Fruit fly (Drosophila melanogaster) Kc167 (cell line): ENCODE results near the gene Gclc.

Experiments used
- Myc ChIP-seq: fragments of >200 bp; optimal IDR thresholded peaks from 2 replicates; lab custom pipeline; 2017; ENCODE audit warnings: missing external identifiers
- Sin3A ChIP-seq: fragments of >200 bp; optimal IDR thresholded peaks from 2 replicates; lab custom pipeline; 2018; ENCODE audit warnings: missing external identifiers
- h ChIP-seq: fragments of >200 bp; optimal IDR thresholded peaks from 3 replicates; lab custom pipeline; 2018; ENCODE audit warnings: missing external identifiers
- insv ChIP-seq: fragments of >200 bp; optimal IDR thresholded peaks from 3 replicates; lab custom pipeline; 2018; ENCODE audit warnings: missing external identifiers
- psq ChIP-seq: fragments of >200 bp; optimal IDR thresholded peaks from 2 replicates; lab custom pipeline; 2017; ENCODE audit warnings: missing external identifiers
- ttk ChIP-seq: sonication (Bioruptor generic); optimal IDR thresholded peaks from 2 replicates; lab custom pipeline; 2017; ENCODE audit warnings: missing external identifiers

The Gclc gene

DNA sequence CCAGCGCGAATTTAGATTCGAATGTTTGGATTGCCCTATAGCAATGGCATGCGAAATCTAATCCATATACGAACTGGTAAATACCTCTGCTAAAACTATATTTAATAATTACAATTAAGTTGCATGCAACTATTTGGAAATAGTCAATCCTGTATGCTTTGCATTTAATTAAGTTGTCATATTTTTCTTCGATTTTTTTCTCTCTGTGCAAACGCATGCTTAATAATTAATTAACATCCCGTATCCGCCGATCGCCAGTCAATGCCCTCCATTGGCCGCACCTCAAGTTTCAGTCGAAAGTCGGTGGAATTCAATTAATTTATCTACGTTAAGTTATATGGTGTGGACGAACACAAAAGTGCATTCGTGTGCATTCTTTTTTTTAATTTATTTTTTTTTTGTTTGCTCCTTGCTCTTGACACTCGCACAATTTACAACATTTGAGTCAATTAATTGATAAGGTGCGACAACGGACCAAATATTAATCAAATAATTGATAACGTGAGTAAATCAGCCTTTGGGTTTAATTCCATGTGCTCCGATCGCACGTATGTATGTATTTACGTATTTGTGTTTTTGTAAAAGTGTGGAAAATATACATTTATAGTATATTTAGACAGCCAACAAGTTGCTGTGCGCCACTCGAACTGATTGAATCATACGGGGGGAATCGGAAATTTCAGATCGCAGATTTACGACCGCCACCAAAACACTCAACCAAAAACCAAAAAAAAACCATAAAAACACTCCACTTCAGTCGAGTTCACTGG, 9.5 kb downstream of the Gclc start:
- TF ChIP-seq insv (no peak), Sin3A (lab: Kevin White, UChicago) (no peak), ttk (no peak), psq (no peak)

DNA sequence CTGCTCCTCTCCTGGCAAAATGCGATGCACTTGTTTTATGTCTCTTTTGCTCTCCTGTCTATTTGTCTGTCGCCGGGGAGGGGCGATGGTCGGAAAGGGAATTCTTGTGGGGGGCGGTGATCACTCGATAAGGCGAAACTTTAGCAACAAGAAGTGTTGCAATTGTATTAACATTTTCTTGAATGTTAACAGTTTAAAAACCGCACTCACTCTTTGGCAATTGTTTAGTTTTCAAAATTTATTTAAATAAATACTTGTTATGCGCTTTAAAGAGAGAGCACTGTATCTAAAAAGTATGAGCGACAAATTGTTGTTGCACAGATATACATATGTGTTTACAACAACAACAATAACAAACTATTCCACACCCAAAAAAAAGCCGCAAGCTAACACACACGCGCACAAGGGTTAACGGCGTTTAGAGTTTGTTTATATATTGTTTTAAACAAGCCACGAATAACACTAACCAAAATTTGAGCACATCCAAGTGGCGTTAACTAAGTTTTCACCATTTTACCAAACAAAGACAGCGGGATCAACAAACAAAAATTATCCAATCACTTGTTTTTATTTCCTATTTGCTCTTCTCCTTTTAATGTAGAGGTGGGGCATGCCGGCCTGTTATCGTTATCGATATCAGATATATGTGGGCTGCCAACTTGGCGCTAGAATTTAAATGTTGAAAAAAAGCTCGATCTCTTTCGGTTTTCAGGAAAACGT, 14.3 kb downstream of the Gclc start, which contains the start of gene CG2258:
TSS of gene CG2258 (minus strand) at position 617 of the 720 bp plus-strand sequence.
- TF ChIP-seq ttk (no peak), Myc (lab: Kevin White, UChicago) (no peak), h (lab: Kevin White, UChicago) (no peak), insv (no peak), Sin3A (lab: Kevin White, UChicago) (no peak), psq (no peak)

DNA sequence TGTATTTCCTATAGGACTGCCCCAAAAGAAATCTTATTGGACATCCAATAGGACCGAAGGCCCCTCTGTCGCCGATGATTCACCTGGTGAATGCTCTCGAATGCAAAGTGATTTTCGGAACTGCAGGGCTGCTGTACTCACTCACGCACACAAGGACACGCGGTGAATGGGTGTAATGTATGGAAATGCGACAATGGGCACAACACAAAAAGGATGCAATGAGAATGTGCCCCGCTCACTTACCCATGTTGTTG, 15.2 kb downstream of the Gclc start:
- TF ChIP-seq Myc (lab: Kevin White, UChicago) (no peak), ttk (no peak), psq (no peak), Sin3A (lab: Kevin White, UChicago) (no peak), h (lab: Kevin White, UChicago) (no peak), insv (no peak)

DNA sequence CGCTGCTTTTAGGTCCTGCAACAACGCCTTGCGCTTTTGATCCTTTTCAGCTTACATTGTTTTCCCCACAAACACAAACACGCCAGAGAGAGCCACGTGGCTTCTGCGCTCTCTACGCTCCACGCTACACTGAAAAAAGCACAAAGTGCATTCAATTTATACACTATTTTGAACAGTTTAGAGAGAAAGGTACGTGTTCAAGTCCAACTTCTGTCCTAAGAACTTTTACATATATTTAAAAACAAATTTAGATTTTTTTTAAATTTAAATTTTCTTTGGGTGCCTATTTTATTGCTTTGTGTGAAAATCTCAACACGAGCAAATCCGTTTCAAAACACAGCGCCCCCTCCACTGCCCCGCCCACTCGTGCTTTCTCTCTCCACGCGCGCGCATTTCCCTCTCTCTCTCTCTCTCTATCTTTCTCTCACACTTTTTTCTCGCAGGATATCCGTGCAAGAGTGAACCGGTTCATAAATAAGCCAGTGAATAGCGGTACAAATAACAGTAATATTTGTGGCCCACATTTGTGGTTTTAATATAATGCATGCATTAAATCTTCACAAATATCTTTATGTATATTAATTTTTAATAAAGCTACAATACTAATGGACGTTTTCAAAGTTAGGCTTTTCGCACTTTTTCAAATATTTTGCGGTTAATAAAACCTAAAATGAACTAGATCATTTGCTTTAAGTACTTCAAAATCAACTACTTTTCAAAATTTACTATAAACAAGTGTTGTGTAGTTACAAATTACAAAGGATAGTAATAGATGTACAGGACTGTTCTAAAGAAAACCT, 15.7 kb downstream of the Gclc start:
- no peak for TF ChIP-seq Myc (lab: Kevin White, UChicago)
- no peak for TF ChIP-seq h (lab: Kevin White, UChicago)

DNA sequence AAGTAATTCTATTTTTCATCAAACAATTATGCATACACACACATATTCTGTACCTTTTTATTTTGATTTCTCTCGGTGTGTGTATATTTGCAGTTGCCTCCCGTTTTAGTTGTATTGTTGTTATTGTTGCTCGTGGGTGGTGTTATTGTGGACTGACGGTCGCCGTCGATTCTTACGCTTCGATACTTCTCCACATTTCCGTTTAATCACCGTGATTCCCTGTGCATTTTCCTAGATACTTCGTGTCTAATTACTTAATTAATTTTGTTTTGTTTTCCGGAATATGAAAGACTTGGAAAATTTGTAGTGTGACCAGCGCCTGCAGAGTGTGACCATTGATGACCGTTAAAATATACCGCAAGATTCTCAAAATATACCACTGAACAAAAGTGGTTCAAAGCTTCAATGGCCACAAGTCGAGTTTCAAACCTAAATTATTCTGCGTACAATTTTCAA, 22.2 kb downstream of the Gclc start, which contains the start of gene UbcE2H:
TSS of gene UbcE2H (minus strand) at position 343 of the 456 bp plus-strand sequence.
- TF ChIP-seq h (lab: Kevin White, UChicago) = no peak
- TF ChIP-seq psq = no peak
- TF ChIP-seq insv = no peak
- TF ChIP-seq Myc (lab: Kevin White, UChicago) = no peak
- TF ChIP-seq ttk = no peak
- no peak for TF ChIP-seq Sin3A (lab: Kevin White, UChicago)

DNA sequence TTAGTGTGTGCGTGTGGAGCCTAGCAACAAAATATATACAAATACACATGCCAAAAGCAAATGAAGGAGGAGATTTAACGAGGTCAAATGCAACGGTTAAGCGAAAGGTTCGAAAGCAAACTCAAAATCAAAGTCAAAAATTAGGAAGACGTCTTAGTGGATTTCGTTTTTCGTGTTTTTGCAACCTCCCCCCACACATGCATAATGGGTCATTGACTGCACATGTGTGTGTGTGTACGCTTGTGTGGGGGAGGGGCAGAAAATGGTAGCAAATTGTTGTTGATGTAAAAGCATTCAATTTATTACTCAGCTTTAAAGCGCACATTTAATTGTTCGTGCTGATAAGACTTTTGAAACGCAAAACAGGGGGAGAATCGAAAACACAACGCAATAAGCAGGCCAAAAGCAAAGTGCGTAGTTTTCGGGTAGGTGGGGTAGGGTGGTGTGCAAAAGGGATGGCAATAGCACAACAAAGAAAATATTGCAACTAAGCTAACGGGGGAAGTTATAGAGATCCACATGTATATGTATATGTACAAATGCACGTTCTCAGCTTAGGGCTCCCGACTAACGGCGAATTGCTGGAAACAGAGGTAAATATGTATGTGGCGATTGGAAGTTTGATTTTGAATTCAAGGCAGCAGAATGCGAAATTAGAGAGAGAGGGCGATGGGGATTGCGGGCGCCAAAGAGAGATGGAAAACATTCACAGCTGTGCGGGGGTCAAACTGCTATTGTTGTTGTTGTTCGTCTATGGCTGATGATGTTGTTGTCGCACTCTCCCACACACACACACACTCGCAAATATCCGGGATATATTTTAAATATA, 22.8 kb downstream of the Gclc start:
- TF ChIP-seq insv = no peak
- TF ChIP-seq ttk = no peak
- TF ChIP-seq psq = no peak
- TF ChIP-seq h (lab: Kevin White, UChicago) = no peak
- TF ChIP-seq Sin3A (lab: Kevin White, UChicago) = no peak
- TF ChIP-seq Myc (lab: Kevin White, UChicago) = no peak

DNA sequence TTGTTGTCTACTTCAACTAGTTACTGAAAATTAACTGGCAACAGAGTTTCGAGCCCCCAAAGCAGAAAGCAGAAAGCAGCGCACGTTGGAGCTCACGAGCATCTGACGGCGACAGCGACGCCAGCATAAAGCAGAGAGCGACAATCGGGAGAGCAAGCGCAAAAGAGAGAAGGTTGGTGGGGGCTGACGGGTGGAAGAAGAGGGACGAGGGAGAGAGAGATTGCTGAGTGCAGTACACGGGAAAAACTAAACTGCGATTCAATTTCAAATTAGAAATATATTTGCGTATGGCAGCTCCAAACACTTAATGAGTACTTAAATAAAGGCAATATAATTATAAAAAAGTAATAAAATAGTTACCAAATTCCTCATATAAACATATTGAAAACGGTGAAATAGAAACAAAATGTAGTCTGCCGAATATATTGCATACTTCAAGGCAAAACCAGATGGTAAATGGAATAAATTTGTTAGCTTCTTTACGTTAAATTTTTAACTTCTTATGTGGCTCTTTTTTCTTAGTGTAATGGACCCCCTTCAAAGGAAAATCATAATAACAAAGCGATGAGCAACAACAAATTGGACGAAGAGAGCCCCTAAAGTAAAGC, 23.8 kb downstream of the Gclc start:
- no peak for TF ChIP-seq Sin3A (lab: Kevin White, UChicago)

DNA sequence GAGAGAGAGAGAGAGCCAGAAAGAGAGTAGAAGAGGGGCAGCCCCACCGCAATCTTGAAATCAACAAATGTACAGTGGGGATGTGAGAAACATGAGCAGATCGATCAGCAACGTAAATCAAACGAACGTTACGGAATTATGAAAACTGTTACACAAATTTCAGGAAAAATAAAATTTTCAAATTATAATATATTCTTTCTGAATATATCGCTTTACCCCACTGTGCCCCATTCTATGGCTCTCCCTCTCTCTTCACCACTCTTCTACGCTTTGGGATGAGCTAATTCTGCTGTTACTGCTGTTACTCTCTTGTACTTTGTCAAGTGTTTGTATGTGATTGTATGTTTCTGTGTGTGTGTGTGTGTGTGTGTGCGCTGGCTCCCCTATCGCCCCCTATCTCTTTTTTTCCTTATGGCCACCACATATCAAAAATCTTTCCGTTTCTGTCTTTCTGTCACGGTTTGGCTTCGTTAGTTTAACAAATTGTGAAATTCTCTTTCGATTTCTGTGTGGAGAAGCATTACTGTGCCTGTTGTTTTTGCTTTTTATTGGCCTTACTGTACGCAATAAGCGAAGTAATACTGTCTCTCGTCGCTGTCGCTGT, 24.8 kb downstream of the Gclc start:
- TF ChIP-seq Myc (lab: Kevin White, UChicago) (no peak), psq (no peak), ttk (no peak), insv (no peak)

DNA sequence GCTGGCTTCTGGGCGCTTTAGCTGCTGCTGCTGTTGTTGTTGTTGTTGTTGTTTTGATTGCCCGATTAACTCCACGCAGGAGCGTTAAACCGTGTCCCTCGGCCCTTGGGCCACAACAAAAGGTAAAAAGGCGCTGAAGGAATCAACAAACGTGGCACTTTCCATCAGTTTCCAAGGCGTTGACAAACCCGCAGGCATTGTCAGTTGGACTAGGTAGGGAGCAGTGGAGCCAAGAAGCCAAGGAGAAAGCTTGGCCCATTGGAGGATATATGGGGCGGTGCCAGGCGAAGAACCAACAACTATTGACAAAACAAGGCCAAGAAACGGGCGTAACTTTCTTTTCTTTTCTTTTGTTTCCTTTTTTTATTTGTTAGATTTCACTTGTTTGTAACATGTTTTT, 28.8 kb downstream of the Gclc start, which contains the start of gene CG2256:
TSS of gene CG2256 (minus strand) at position 101 of the 400 bp plus-strand sequence.
- TF ChIP-seq psq = no peak
- no peak for TF ChIP-seq h (lab: Kevin White, UChicago)
- TF ChIP-seq ttk = no peak
- TF ChIP-seq Sin3A (lab: Kevin White, UChicago) = no peak
- no peak for TF ChIP-seq insv
- TF ChIP-seq Myc (lab: Kevin White, UChicago) = no peak

DNA sequence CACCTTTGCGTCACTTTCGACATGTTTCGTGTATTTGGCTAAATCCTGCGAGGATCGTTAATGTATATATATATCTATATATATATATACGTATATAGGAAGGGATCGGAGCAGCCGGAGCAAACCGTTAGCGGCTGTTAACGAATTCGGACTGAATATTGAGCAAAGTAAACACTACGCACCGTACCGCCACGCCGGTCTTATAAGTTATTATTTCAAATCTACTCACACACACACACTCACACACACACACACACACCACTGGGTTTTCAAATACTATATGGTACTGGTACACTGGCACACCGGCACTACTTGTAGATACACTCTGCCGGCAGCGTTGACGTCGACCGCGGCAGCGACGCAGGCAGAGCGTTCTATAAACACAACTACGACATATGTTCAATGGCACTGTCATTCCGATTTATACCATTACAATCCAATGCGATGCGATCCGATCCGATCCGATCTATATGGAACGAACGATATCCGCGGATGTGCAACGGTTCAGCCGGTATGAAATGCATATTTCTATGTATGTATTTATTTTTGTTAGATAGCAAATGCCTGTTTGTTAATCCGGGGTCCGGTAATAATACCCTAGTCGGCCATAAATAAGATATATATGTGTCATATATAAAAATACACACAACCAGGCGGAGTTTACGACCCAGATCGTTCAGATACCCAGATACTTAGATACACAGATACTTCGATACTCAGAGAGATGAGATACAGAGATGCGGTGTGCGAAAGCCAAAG, 34.3 kb downstream of the Gclc start, which contains the start of gene Ldsdh1:
TSS of gene Ldsdh1 (minus strand) at position 179 of the 759 bp plus-strand sequence.
- TF ChIP-seq ttk = no peak
- TF ChIP-seq Myc (lab: Kevin White, UChicago) = no peak
- no peak for TF ChIP-seq h (lab: Kevin White, UChicago)
- TF ChIP-seq insv = no peak
- TF ChIP-seq Sin3A (lab: Kevin White, UChicago) = no peak
- TF ChIP-seq psq = no peak

DNA sequence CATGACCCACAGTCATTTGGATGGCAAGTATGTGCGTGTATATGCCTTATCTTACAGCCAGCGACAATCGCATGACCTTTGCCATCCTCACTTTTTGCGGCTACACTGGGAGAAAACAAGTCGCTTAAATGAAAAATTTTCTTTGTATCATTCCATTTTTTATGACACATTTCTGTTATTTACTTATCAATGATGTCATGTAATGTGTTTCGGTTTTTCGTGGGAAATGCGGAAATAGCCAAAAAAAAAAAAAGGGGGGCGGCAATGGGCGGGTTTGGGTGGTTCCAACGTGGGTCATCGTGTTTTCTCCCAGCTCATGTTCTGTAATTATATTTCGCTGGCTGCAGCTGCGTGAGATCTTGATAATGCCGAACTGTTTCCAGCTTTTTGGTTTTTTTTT, 35.8 kb downstream of the Gclc start:
- no peak for TF ChIP-seq ttk
